Fruit fly (Drosophila melanogaster) whole organism, embryonic: Measurements from ENCODE around the gene CG17362.

Source experiments
- Atf6 ChIP-seq: fragments of 200-800 bp; sonication (Bioruptor generic); IDR thresholded peaks from 2 replicates; pipeline ENCODE4 v1.3.6; 2022; ENCODE audit warnings: missing biosample characterization, missing genetic modification characterization
- Awh ChIP-seq: fragments of 200-800 bp; sonication (Bioruptor generic); IDR thresholded peaks from 2 replicates; pipeline ENCODE4, ENCODE4 v1.3.6; 2022; ENCODE audit warnings: missing biosample characterization, missing genetic modification characterization
- BEAF-32 ChIP-seq: fragments of 200-800 bp; sonication (Bioruptor generic); optimal IDR thresholded peaks from 3 replicates; lab custom pipeline; 2017; ENCODE audit warnings: missing biosample characterization, missing genetic modification characterization, mild to moderate bottlenecking, moderate library complexity, missing genetic modification reagents
- Bdp1 ChIP-seq: fragments of 200-800 bp; sonication (Bioruptor generic); optimal IDR thresholded peaks from 3 replicates; lab custom pipeline; 2016; ENCODE audit warnings: missing biosample characterization, missing genetic modification characterization
- Bgb ChIP-seq: fragments of 200-800 bp; sonication (Bioruptor generic); IDR thresholded peaks from 2 replicates; pipeline ENCODE4 v1.3.6; 2022; ENCODE audit warnings: missing biosample characterization, missing genetic modification characterization; ENCODE audit not compliant: partially characterized antibody
- CG10431 ChIP-seq: fragments of 200-800 bp; sonication (Bioruptor generic); optimal IDR thresholded peaks from 3 replicates; lab custom pipeline; 2018; ENCODE audit warnings: missing biosample characterization, mild to moderate bottlenecking, missing genetic modification characterization
- CG11093 ChIP-seq: fragments of 200-800 bp; sonication (Bioruptor generic); IDR thresholded peaks from 3 replicates; pipeline ENCODE4 v1.3.6; 2022; ENCODE audit warnings: missing biosample characterization, missing genetic modification characterization
- CG11398 ChIP-seq: fragments of 200-800 bp; sonication (Bioruptor generic); optimal IDR thresholded peaks from 2 replicates; lab custom pipeline; 2016; ENCODE audit warnings: missing biosample characterization, missing genetic modification characterization
- CG15269 ChIP-seq: fragments of 200-800 bp; sonication (Bioruptor generic); optimal IDR thresholded peaks from 2 replicates; lab custom pipeline; 2018; ENCODE audit warnings: missing biosample characterization, mild to moderate bottlenecking, missing genetic modification characterization, moderate library complexity
- CG15601 ChIP-seq: fragments of 200-800 bp; sonication (Bioruptor generic); optimal IDR thresholded peaks from 3 replicates; lab custom pipeline; 2019; ENCODE audit warnings: missing biosample characterization, mild to moderate bottlenecking, missing genetic modification characterization, moderate library complexity
- CG1832 ChIP-seq: fragments of 200-800 bp; sonication (Bioruptor generic); optimal IDR thresholded peaks from 2 replicates; lab custom pipeline; 2017; ENCODE audit warnings: missing biosample characterization, mild to moderate bottlenecking, missing genetic modification characterization, inconsistent platforms
- CG18599 ChIP-seq: fragments of 200-800 bp; sonication (Bioruptor generic); optimal IDR thresholded peaks from 3 replicates; lab custom pipeline; 2017; ENCODE audit warnings: missing biosample characterization, missing genetic modification characterization, mild to moderate bottlenecking, moderate library complexity, missing genetic modification reagents
- CG2889 ChIP-seq: fragments of 200-800 bp; sonication (Bioruptor generic); IDR thresholded peaks from 3 replicates; pipeline ENCODE4 v1.3.6; 2022; ENCODE audit warnings: missing biosample characterization, missing genetic modification characterization
- CG8290 ChIP-seq, 3 experiments: fragments of 200-800 bp; sonication (Bioruptor generic); optimal IDR thresholded peaks; 2 replicates each; lab custom pipeline; 2016 to 2019; ENCODE audit warnings: missing biosample characterization in 3 of 3, missing genetic modification characterization in 3 of 3, mild to moderate bottlenecking in 2 of 3, moderate library complexity in 1 of 3
- CG9215 ChIP-seq: fragments of 200-800 bp; sonication (Bioruptor generic); IDR thresholded peaks from 2 replicates; pipeline ENCODE4 v1.3.6; 2022; ENCODE audit warnings: missing biosample characterization, missing genetic modification characterization
- CG9727 ChIP-seq: fragments of 200-800 bp; sonication (Bioruptor generic); optimal IDR thresholded peaks from 3 replicates; lab custom pipeline; 2017; ENCODE audit warnings: missing biosample characterization, mild to moderate bottlenecking, missing genetic modification characterization
- Dad ChIP-seq: fragments of 200-800 bp; sonication (Bioruptor generic); optimal IDR thresholded peaks from 3 replicates; lab custom pipeline; 2016; ENCODE audit warnings: missing biosample characterization, missing genetic modification characterization
- Dip3 ChIP-seq: fragments of 200-800 bp; sonication (Bioruptor generic); optimal IDR thresholded peaks from 3 replicates; lab custom pipeline; 2016; ENCODE audit warnings: missing biosample characterization, missing genetic modification characterization
- Drgx ChIP-seq: fragments of 200-800 bp; sonication (Bioruptor generic); IDR thresholded peaks from 2 replicates; pipeline ENCODE4 v1.3.6; 2022; ENCODE audit warnings: missing biosample characterization, missing genetic modification characterization
- Gsc ChIP-seq: fragments of 200-800 bp; sonication (Bioruptor generic); IDR thresholded peaks from 2 replicates; pipeline ENCODE4 v1.3.6; 2022; ENCODE audit warnings: missing biosample characterization, missing genetic modification characterization
- HLH3B ChIP-seq: fragments of 200-800 bp; sonication (Bioruptor generic); IDR thresholded peaks from 2 replicates; pipeline ENCODE4 v1.3.6; 2022; ENCODE audit warnings: missing biosample characterization, missing genetic modification characterization
- HmgD ChIP-seq: fragments of 200-800 bp; sonication (Bioruptor generic); optimal IDR thresholded peaks from 3 replicates; lab custom pipeline; 2016; ENCODE audit warnings: missing biosample characterization, missing genetic modification characterization
- Hr39 ChIP-seq: fragments of >200 bp; optimal IDR thresholded peaks from 2 replicates; lab custom pipeline; 2017
- Jarid2 ChIP-seq: fragments of 200-800 bp; sonication (Bioruptor generic); optimal IDR thresholded peaks from 3 replicates; lab custom pipeline; 2017; ENCODE audit warnings: mild to moderate bottlenecking, missing biosample characterization, missing genetic modification reagents, missing genetic modification characterization
- NK7.1 ChIP-seq: fragments of 200-800 bp; sonication (Bioruptor generic); optimal IDR thresholded peaks from 3 replicates; lab custom pipeline; 2016; ENCODE audit warnings: missing biosample characterization, missing genetic modification characterization
- Neu2 ChIP-seq: fragments of 200-800 bp; sonication (Bioruptor generic); optimal IDR thresholded peaks from 3 replicates; lab custom pipeline; 2016; ENCODE audit warnings: missing biosample characterization, missing genetic modification characterization, borderline replicate concordance
- NfI ChIP-seq: fragments of 200-800 bp; sonication (Bioruptor generic); optimal IDR thresholded peaks from 3 replicates; lab custom pipeline; 2018; ENCODE audit warnings: missing biosample characterization, mild to moderate bottlenecking, missing genetic modification characterization, moderate library complexity
- Sin3A ChIP-seq: fragments of >200 bp; optimal IDR thresholded peaks from 2 replicates; lab custom pipeline; 2018
- Taf1 ChIP-seq: fragments of 200-800 bp; sonication (Bioruptor generic); IDR thresholded peaks from 2 replicates; pipeline ENCODE4 v1.3.6; 2022; ENCODE audit warnings: missing biosample characterization, missing genetic modification characterization
- abd-A ChIP-seq: fragments of 200-800 bp; sonication (Bioruptor generic); optimal IDR thresholded peaks from 3 replicates; lab custom pipeline; 2019; ENCODE audit warnings: missing biosample characterization, mild to moderate bottlenecking, missing genetic modification characterization, moderate library complexity
- al ChIP-seq: fragments of 200-800 bp; sonication (Bioruptor generic); IDR thresholded peaks from 2 replicates; pipeline ENCODE4 v1.3.6; 2022; ENCODE audit warnings: missing biosample characterization, missing genetic modification characterization
- aop ChIP-seq: fragments of 200-800 bp; sonication (Bioruptor generic); IDR thresholded peaks from 2 replicates; pipeline ENCODE4 v1.3.6; 2022; ENCODE audit warnings: missing biosample characterization, missing genetic modification characterization
- bsh ChIP-seq, 2 experiments: fragments of 200-800 bp; sonication (Bioruptor generic); optimal IDR thresholded peaks; 2 replicates each; lab custom pipeline; 2017 to 2018; ENCODE audit warnings: mild to moderate bottlenecking in 2 of 2, missing biosample characterization in 2 of 2, missing genetic modification characterization in 2 of 2, moderate library complexity in 1 of 2
- dati ChIP-seq: fragments of 200-800 bp; sonication (Bioruptor generic); IDR thresholded peaks from 2 replicates; pipeline ENCODE4 v1.3.6; 2022; ENCODE audit warnings: missing biosample characterization, missing genetic modification characterization
- dmrt99B ChIP-seq: fragments of 200-800 bp; sonication (Bioruptor generic); optimal IDR thresholded peaks from 2 replicates; lab custom pipeline; 2018; ENCODE audit warnings: missing biosample characterization, mild to moderate bottlenecking, missing genetic modification characterization, moderate library complexity
- ewg ChIP-seq: fragments of 200-800 bp; sonication (Bioruptor generic); optimal IDR thresholded peaks from 3 replicates; lab custom pipeline; 2017; ENCODE audit warnings: mild to moderate bottlenecking, missing biosample characterization, missing genetic modification reagents, missing genetic modification characterization
- exex ChIP-seq: fragments of 200-800 bp; sonication (Bioruptor generic); optimal IDR thresholded peaks from 4 replicates; lab custom pipeline; 2018; ENCODE audit warnings: missing biosample characterization, mild to moderate bottlenecking, missing genetic modification characterization, moderate library complexity
- insv ChIP-seq, 2 experiments: fragments of 200-800 bp; sonication (Bioruptor generic); optimal IDR thresholded peaks; 3 replicates each; lab custom pipeline; 2016 to 2018; ENCODE audit warnings: missing biosample characterization in 2 of 2, missing genetic modification characterization in 2 of 2
- maf-S ChIP-seq: fragments of 200-800 bp; sonication (Bioruptor generic); optimal IDR thresholded peaks from 2 replicates; lab custom pipeline; 2016; ENCODE audit warnings: missing biosample characterization, missing genetic modification characterization
- nerfin-1 ChIP-seq: fragments of 200-800 bp; sonication (Bioruptor generic); optimal IDR thresholded peaks from 3 replicates; lab custom pipeline; 2019; ENCODE audit warnings: missing biosample characterization, mild to moderate bottlenecking, missing genetic modification characterization, moderate library complexity
- pho ChIP-seq: fragments of 200-800 bp; sonication (Bioruptor generic); optimal IDR thresholded peaks from 2 replicates; lab custom pipeline; 2016; ENCODE audit warnings: missing biosample characterization, missing genetic modification characterization
- pita ChIP-seq: fragments of 200-800 bp; sonication (Bioruptor generic); optimal IDR thresholded peaks from 2 replicates; lab custom pipeline; 2017; ENCODE audit warnings: missing biosample characterization, mild to moderate bottlenecking, missing genetic modification characterization
- pzg ChIP-seq: fragments of 200-800 bp; sonication (Bioruptor generic); optimal IDR thresholded peaks from 3 replicates; lab custom pipeline; 2018; ENCODE audit warnings: missing biosample characterization, mild to moderate bottlenecking, missing genetic modification characterization, moderate library complexity
- sd ChIP-seq: fragments of 200-800 bp; sonication (Bioruptor generic); optimal IDR thresholded peaks from 3 replicates; lab custom pipeline; 2018; ENCODE audit warnings: missing biosample characterization, mild to moderate bottlenecking, missing genetic modification characterization, moderate library complexity
- stc ChIP-seq: fragments of 200-800 bp; sonication (Bioruptor generic); IDR thresholded peaks from 2 replicates; pipeline ENCODE4 v1.3.6; 2022; ENCODE audit warnings: missing biosample characterization, missing genetic modification characterization
- twi ChIP-seq: fragments of 200-800 bp; optimal IDR thresholded peaks from 2 replicates; lab custom pipeline; 2019; ENCODE audit warnings: missing biosample characterization, mild to moderate bottlenecking, missing genetic modification characterization, moderate library complexity
- unc-4 ChIP-seq: fragments of 200-800 bp; sonication (Bioruptor generic); IDR thresholded peaks from 2 replicates; pipeline ENCODE4 v1.3.6; 2022; ENCODE audit warnings: missing biosample characterization, missing genetic modification characterization; ENCODE audit not compliant: partially characterized antibody
- wor ChIP-seq: fragments of 200-800 bp; sonication (Bioruptor generic); IDR thresholded peaks from 2 replicates; pipeline ENCODE4 v1.3.6; 2022; ENCODE audit warnings: missing biosample characterization, missing genetic modification characterization
- yki ChIP-seq: fragments of >200 bp; optimal IDR thresholded peaks from 3 replicates; lab custom pipeline; 2018
- zen ChIP-seq: fragments of 200-800 bp; sonication (Bioruptor generic); optimal IDR thresholded peaks from 3 replicates; lab custom pipeline; 2018; ENCODE audit warnings: missing biosample characterization, mild to moderate bottlenecking, missing genetic modification characterization, moderate library complexity
- zfh2 ChIP-seq: fragments of 200-800 bp; sonication (Bioruptor generic); optimal IDR thresholded peaks from 2 replicates; lab custom pipeline; 2016; ENCODE audit warnings: missing biosample characterization, missing genetic modification characterization

Gene CG17362

DNA sequence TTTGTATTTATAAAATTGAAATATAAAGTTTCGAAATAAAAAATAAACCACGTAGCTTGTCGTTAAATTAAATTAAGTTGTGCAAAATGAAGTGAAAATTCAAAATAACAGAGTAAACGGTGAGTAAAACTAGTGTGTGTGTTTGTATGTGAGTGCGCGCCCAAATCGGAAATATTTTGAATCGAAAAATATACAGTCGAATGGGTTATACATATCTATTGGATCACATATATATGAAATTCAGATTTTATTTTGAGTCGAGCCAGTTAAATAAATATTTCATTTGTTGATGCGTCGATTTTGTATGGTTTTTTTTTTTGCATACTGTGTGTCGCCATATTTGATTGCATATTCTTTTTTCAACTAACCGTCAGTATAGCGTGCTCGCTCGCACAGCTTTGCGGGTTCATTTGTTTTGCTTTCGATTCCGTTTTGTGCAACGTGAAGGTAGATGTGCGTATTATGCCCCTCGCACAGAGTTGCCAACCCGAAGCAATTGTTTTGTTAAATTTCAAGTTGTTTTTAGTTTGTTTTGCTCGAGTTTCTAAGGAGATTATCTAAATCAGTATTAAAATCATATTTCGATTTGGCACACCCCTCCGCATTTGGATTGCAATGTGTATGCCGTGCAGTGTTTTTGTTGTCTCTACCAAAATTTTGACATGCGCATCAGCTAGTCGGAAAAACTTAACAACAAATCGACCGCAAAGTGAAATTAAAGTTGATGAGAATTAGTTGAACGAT lies 17.0 kb downstream of the CG17362 start (continued):
- TF ChIP-seq CG8290 (GFP tag; optimal IDR thresholded peaks at IDR 0.05; lab: Kevin White, UChicago) (no peak), CG8290 (tag; optimal IDR thresholded peaks at IDR 0.05; lab: Kevin White, UChicago) (no peak), NK7.1 (GFP tag; lab: Kevin White, UChicago) (no peak), nerfin-1 (tag; lab: Kevin White, UChicago) (no peak), sd (tag; lab: Kevin White, UChicago) (no peak), Bgb (GFP tag; lab: Robert Waterston, UW) (no peak), pita (GFP tag; lab: Kevin White, UChicago) (no peak), CG1832 (GFP tag; lab: Kevin White, UChicago) (no peak), Atf6 (no peak), BEAF-32 (GFP tag; lab: Kevin White, UChicago) (no peak), al (GFP tag; lab: Robert Waterston, UW) (no peak), pho (GFP tag; lab: Kevin White, UChicago) (no peak), pzg (GFP tag; lab: Kevin White, UChicago) (no peak), Gsc (no peak), CG15269 (peak; percentile 7), zfh2 (no peak), CG2889 (no peak), CG11093 (GFP tag; lab: Robert Waterston, UW) (no peak), exex (tag; lab: Kevin White, UChicago) (no peak), Hr39 (no peak), twi (tag; lab: Kevin White, UChicago) (no peak), CG15601 (tag; lab: Kevin White, UChicago) (no peak), CG10431 (GFP tag; lab: Kevin White, UChicago) (no peak), Jarid2 (GFP tag; lab: Kevin White, UChicago) (no peak), Taf1 (GFP tag; lab: Robert Waterston, UW) (no peak), Bdp1 (GFP tag; lab: Kevin White, UChicago) (no peak), CG11398 (GFP tag; lab: Kevin White, UChicago) (no peak), ewg (GFP tag; lab: Kevin White, UChicago) (no peak), HmgD (GFP tag; lab: Kevin White, UChicago) (no peak), HLH3B (no peak), NfI (GFP tag; lab: Kevin White, UChicago) (no peak), Awh (GFP tag; lab: Robert Waterston, UW) (no peak), Drgx (GFP tag; lab: Robert Waterston, UW) (0 out of 2 replicates have a peak, but pooled peaks have one; percentile 21), wor (GFP tag; lab: Robert Waterston, UW) (no peak), abd-A (tag; lab: Kevin White, UChicago) (no peak), CG9215 (peak; percentile 60; the same call in 1 of the 2 replicates), zen (no peak), dati (no peak), Sin3A (lab: Kevin White, UChicago) (peak; percentile 11), unc-4 (GFP tag; lab: Robert Waterston, UW) (no peak), Dip3 (GFP tag; lab: Kevin White, UChicago) (peak; percentile 31), Neu2 (GFP tag; lab: Kevin White, UChicago) (peak; percentile 33), aop (GFP tag; lab: Robert Waterston, UW) (no peak), CG9727 (GFP tag; lab: Kevin White, UChicago) (no peak), Dad (no peak), maf-S (GFP tag; lab: Kevin White, UChicago) (no peak), dmrt99B (no peak), bsh (GFP tag; optimal IDR thresholded peaks at IDR 0.05; lab: Kevin White, UChicago) (no peak), yki (lab: Kevin White, UChicago) (no peak), insv (GFP tag; optimal IDR thresholded peaks at IDR 0.05; lab: Kevin White, UChicago) (no peak), CG18599 (no peak), stc (GFP tag; lab: Robert Waterston, UW) (no peak)
